Worm (Caenorhabditis elegans) whole organism, early embryonic: ENCODE data around the gene hrg-4.

Source experiments
- F13C5.2 ChIP-seq: sonication (generic microtip); optimal IDR thresholded peaks from 2 replicates; lab custom pipeline; 2017; ENCODE audit warnings: mild to moderate bottlenecking, missing genetic modification characterization, inconsistent platforms, missing compliant biosample characterization
- aly-1 ChIP-seq: sonication (generic microtip); optimal IDR thresholded peaks from 2 replicates; lab custom pipeline; 2016; ENCODE audit warnings: missing genetic modification characterization, missing compliant biosample characterization
- ama-1 ChIP-seq: fragments of 150-350 bp; optimal IDR thresholded peaks from 2 replicates; lab custom pipeline; 2014
- hmg-4 ChIP-seq: fragments of 200-800 bp; sonication (Bioruptor generic); optimal IDR thresholded peaks from 2 replicates; lab custom pipeline; 2018; ENCODE audit warnings: mild to moderate bottlenecking, missing genetic modification characterization, missing compliant biosample characterization
- scrt-1 ChIP-seq: fragments of 200-800 bp; sonication (Bioruptor generic); IDR thresholded peaks from 2 replicates; pipeline ENCODE4 v1.3.6; 2022; ENCODE audit warnings: missing genetic modification characterization, missing compliant biosample characterization
- sea-1 ChIP-seq: fragments of 200-800 bp; sonication (Bioruptor generic); conservative IDR thresholded peaks from 2 replicates; pipeline ENCODE4 v1.3.6; 2022; ENCODE audit warnings: missing genetic modification characterization, missing compliant biosample characterization
- tbx-37 ChIP-seq: fragments of 200-800 bp; sonication (Bioruptor generic); conservative IDR thresholded peaks from 2 replicates; pipeline ENCODE4 v1.3.6; 2022; ENCODE audit warnings: missing genetic modification reagents, missing genetic modification characterization, missing compliant biosample characterization
- tra-4 ChIP-seq: sonication (generic microtip); optimal IDR thresholded peaks from 2 replicates; lab custom pipeline; 2017; ENCODE audit warnings: missing genetic modification characterization, missing compliant biosample characterization

ce11 chrIV:11008996-11009395 is 21.8 kb downstream of the hrg-4 start, which contains the start of gene F13H10.6:
- TF ChIP-seq scrt-1 (GFP tag; lab: Robert Waterston, UW) (no peak), tra-4 (tag; lab: Kevin White, UChicago) (no peak), ama-1 (lab: Kevin White, UChicago) (no peak), sea-1 (GFP tag; lab: Robert Waterston, UW) (no peak), hmg-4 (no peak), tbx-37 (GFP tag; lab: Robert Waterston, UW) (no peak), aly-1 (tag; lab: Kevin White, UChicago) (no peak), F13C5.2 (tag; lab: Kevin White, UChicago) (no peak)
